Fruit fly (Drosophila melanogaster) whole organism, prepupa: Measurements from ENCODE around the gene Alp10.
A peak's percentile ranks its signal among the peaks of the same experiment; 100 is the strongest.

ENCODE experiments used
- Blimp-1 ChIP-seq: fragments of 200-800 bp; sonication (Bioruptor generic); optimal IDR thresholded peaks from 3 replicates; lab custom pipeline; 2017; ENCODE audit warnings: missing biosample characterization, missing genetic modification characterization, mild to moderate bottlenecking, moderate library complexity, missing genetic modification reagents
- CG10631 ChIP-seq: fragments of 200-800 bp; sonication (Bioruptor generic); optimal IDR thresholded peaks from 2 replicates; lab custom pipeline; 2016; ENCODE audit warnings: missing biosample characterization, missing genetic modification characterization
- CG11902 ChIP-seq: fragments of 200-800 bp; sonication (Bioruptor generic); optimal IDR thresholded peaks from 3 replicates; lab custom pipeline; 2016; ENCODE audit warnings: missing biosample characterization, missing genetic modification characterization
- CG15336 ChIP-seq: fragments of 200-800 bp; sonication (Bioruptor generic); IDR thresholded peaks from 2 replicates; pipeline ENCODE4 v1.3.6; 2022; ENCODE audit warnings: missing biosample characterization, missing genetic modification characterization
- CG3032 ChIP-seq: fragments of 200-800 bp; optimal IDR thresholded peaks from 2 replicates; lab custom pipeline; 2019; ENCODE audit warnings: missing biosample characterization, mild to moderate bottlenecking, missing genetic modification characterization, moderate library complexity
- CG3919 ChIP-seq: fragments of 200-800 bp; sonication (Bioruptor generic); optimal IDR thresholded peaks from 3 replicates; lab custom pipeline; 2016; ENCODE audit warnings: missing biosample characterization, missing genetic modification characterization
- CG6163 ChIP-seq: fragments of 200-800 bp; sonication (Bioruptor generic); IDR thresholded peaks from 3 replicates; pipeline ENCODE4 v1.3.6; 2022; ENCODE audit warnings: missing biosample characterization, missing genetic modification characterization
- CG6276 ChIP-seq: fragments of 200-800 bp; sonication (Bioruptor generic); optimal IDR thresholded peaks from 2 replicates; lab custom pipeline; 2017; ENCODE audit warnings: missing biosample characterization, mild to moderate bottlenecking, missing genetic modification characterization
- CG6792 ChIP-seq: fragments of 200-800 bp; sonication (Bioruptor generic); optimal IDR thresholded peaks from 3 replicates; lab custom pipeline; 2016; ENCODE audit warnings: missing biosample characterization, missing genetic modification characterization
- CG6854 ChIP-seq: fragments of 200-800 bp; sonication (Bioruptor generic); optimal IDR thresholded peaks from 2 replicates; lab custom pipeline; 2017; ENCODE audit warnings: missing biosample characterization, mild to moderate bottlenecking, missing genetic modification characterization
- CG7368 ChIP-seq: fragments of 200-800 bp; sonication (Bioruptor generic); optimal IDR thresholded peaks from 3 replicates; lab custom pipeline; 2016; ENCODE audit warnings: missing biosample characterization, missing genetic modification characterization
- CG8632 ChIP-seq: fragments of 200-800 bp; sonication (Bioruptor generic); optimal IDR thresholded peaks from 3 replicates; lab custom pipeline; 2016; ENCODE audit warnings: missing biosample characterization, missing genetic modification characterization
- CG9139 ChIP-seq: fragments of 200-800 bp; sonication (Bioruptor generic); optimal IDR thresholded peaks from 3 replicates; lab custom pipeline; 2017; ENCODE audit warnings: missing biosample characterization, mild to moderate bottlenecking, missing genetic modification characterization
- Eip78C ChIP-seq: fragments of 200-800 bp; sonication (Bioruptor generic); peaks from one replicate; lab custom pipeline; 2016; ENCODE audit warnings: missing biosample characterization, missing genetic modification characterization
- Ets21C ChIP-seq: fragments of 200-800 bp; sonication (Bioruptor generic); optimal IDR thresholded peaks from 3 replicates; lab custom pipeline; 2016; ENCODE audit warnings: missing biosample characterization, missing genetic modification characterization
- Ets96B ChIP-seq: fragments of 200-800 bp; optimal IDR thresholded peaks from 2 replicates; lab custom pipeline; 2019; ENCODE audit warnings: missing biosample characterization, mild to moderate bottlenecking, missing genetic modification characterization, moderate library complexity
- Gug ChIP-seq: fragments of 200-800 bp; sonication (Bioruptor generic); IDR thresholded peaks from 2 replicates; pipeline ENCODE4 v1.3.6; 2022; ENCODE audit warnings: missing biosample characterization, missing genetic modification characterization
- Hr38 ChIP-seq: sonication (Bioruptor generic); optimal IDR thresholded peaks from 2 replicates; lab custom pipeline; 2016; ENCODE audit warnings: missing biosample characterization, missing genetic modification characterization
- Hr4 ChIP-seq: fragments of 200-800 bp; sonication (Bioruptor generic); optimal IDR thresholded peaks from 3 replicates; lab custom pipeline; 2016; ENCODE audit warnings: missing biosample characterization, missing genetic modification characterization
- Lpt ChIP-seq: fragments of 200-800 bp; sonication (Bioruptor generic); optimal IDR thresholded peaks from 3 replicates; lab custom pipeline; 2016; ENCODE audit warnings: missing biosample characterization, missing genetic modification characterization
- Met ChIP-seq: fragments of 200-800 bp; sonication (Bioruptor generic); optimal IDR thresholded peaks from 3 replicates; lab custom pipeline; 2016; ENCODE audit warnings: missing biosample characterization, missing genetic modification characterization
- OdsH ChIP-seq: fragments of 200-800 bp; sonication (Bioruptor generic); optimal IDR thresholded peaks from 3 replicates; lab custom pipeline; 2016; ENCODE audit warnings: missing biosample characterization, missing genetic modification characterization
- Sox14 ChIP-seq: fragments of 200-800 bp; sonication (Bioruptor generic); optimal IDR thresholded peaks from 3 replicates; lab custom pipeline; 2016; ENCODE audit warnings: missing biosample characterization, missing genetic modification characterization
- achi ChIP-seq: fragments of 200-800 bp; sonication (Bioruptor generic); optimal IDR thresholded peaks from 3 replicates; lab custom pipeline; 2016; ENCODE audit warnings: missing biosample characterization, missing genetic modification characterization
- cyc ChIP-seq: fragments of 200-800 bp; sonication (Bioruptor generic); optimal IDR thresholded peaks from 3 replicates; lab custom pipeline; 2016; ENCODE audit warnings: missing biosample characterization, missing genetic modification characterization
- dsx ChIP-seq: fragments of 200-800 bp; optimal IDR thresholded peaks from 3 replicates; lab custom pipeline; 2019; ENCODE audit warnings: missing biosample characterization, mild to moderate bottlenecking, missing genetic modification characterization, moderate library complexity; ENCODE audit not compliant: poor library complexity, severe bottlenecking
- eg ChIP-seq: fragments of 200-800 bp; sonication (Bioruptor generic); IDR thresholded peaks from 3 replicates; pipeline ENCODE4 v1.3.6; 2022; ENCODE audit warnings: missing biosample characterization, missing genetic modification characterization
- esn ChIP-seq: fragments of 200-800 bp; sonication (Bioruptor generic); optimal IDR thresholded peaks from 2 replicates; lab custom pipeline; 2016; ENCODE audit warnings: missing biosample characterization, mild to moderate bottlenecking, missing genetic modification characterization, moderate library complexity
- fkh ChIP-seq: fragments of 200-800 bp; sonication (Bioruptor generic); optimal IDR thresholded peaks from 3 replicates; lab custom pipeline; 2017; ENCODE audit warnings: missing biosample characterization, mild to moderate bottlenecking, missing genetic modification characterization, moderate library complexity
- pdm3 ChIP-seq: fragments of 200-800 bp; sonication (Bioruptor generic); optimal IDR thresholded peaks from 3 replicates; lab custom pipeline; 2016; ENCODE audit warnings: missing biosample characterization, missing genetic modification characterization
- ss ChIP-seq, 2 experiments: fragments of 200-800 bp; sonication (Bioruptor generic); optimal IDR thresholded peaks; 2 replicates in 1 of 2; 3 replicates in 1 of 2; lab custom pipeline; 2017 to 2018; ENCODE audit warnings: mild to moderate bottlenecking in 2 of 2, missing biosample characterization in 2 of 2, missing genetic modification characterization in 2 of 2, moderate library complexity in 1 of 2
- svp ChIP-seq: fragments of 200-800 bp; sonication (Bioruptor generic); peaks from one replicate; lab custom pipeline; 2016; ENCODE audit warnings: missing biosample characterization, missing genetic modification characterization
- vri ChIP-seq: fragments of 200-800 bp; sonication (Bioruptor generic); optimal IDR thresholded peaks from 3 replicates; lab custom pipeline; 2016; ENCODE audit warnings: missing biosample characterization, mild to moderate bottlenecking, missing genetic modification characterization

Gene Alp10

DNA sequence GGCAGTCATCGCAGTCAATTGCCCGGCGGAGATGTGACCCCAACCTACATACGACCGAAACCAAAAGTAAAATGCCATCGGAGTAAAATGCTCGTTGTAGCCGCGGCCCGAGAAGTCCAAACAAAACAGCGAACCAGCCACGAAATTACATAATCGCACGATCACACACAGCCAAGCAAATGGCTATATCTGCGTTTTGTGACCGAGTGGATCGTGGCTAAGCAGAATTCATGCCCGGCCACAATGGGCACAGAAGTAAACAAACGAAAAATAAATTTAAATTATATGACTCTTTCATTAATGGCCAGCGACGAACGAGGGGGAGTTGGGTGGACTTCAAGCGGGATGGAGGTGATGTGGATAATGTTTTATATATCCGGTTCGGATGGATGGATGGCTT lies 25.3 kb downstream of the Alp10 start:
- 0 out of 3 replicates have a peak, but pooled peaks have one; percentile 11 for TF ChIP-seq eg
- TF ChIP-seq vri, result peak; percentile 30
- peak; percentile 48 for TF ChIP-seq Eip78C
- TF ChIP-seq CG10631, result no peak

DNA sequence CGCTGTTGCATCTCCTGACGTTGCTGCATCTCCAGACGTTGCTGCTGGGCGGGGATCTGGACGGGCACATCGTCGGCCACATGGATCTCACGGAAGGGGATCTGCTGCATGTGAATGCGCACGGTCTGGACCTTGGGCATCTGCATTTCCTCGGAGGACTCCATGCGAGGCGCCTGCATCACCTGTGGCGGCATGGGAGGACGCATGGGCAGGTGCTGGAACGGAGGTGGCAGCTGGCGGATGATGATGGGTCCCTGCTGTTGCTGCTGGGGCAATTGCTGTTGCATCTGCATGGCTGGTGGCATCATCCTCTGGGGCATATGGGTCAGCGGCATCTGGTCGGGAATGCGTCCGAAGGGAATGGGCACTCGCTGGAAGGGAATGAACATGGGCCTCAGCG lies 26.7 kb downstream of the Alp10 start:
- TF ChIP-seq ss (GFP tag; optimal IDR thresholded peaks at IDR 0.05; lab: Kevin White, UChicago), result no peak
- TF ChIP-seq eg, result no peak
- TF ChIP-seq, all 60 proteins: peak for 0

DNA sequence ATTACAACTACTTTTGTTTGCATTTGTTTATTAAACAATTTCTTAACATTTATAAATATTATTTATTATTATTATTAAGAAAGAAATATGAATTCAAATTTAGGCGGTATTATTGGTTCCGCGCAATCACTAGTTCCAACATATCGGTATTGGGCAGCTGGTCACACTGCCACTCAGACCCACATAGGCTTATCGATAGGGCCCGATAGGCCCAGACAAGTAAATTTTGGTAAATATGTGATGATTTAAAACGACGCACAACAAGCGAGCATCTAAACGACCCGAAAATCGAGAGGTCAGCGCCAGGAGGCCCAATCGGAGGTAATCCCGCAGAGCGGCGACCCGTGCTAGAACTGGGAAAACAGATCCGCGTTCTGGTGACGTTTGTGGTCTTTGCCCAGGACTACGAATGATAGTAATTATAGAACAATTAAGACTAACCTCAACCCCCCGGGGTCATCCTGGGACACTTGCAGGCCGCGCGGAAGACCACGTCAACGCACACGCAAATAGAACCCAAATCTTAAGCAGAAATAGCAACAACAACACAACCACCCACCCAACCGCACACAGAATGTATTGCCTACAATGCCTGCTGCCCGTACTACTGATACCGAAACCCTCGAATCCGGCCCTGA lies 29.9 kb downstream of the Alp10 start, which contains the start of gene bc10:
TSS of gene bc10 (plus strand) at position 181 of the 638 bp plus-strand sequence.
- TF ChIP-seq Lpt (GFP tag; lab: Kevin White, UChicago), result no peak
- no peak for TF ChIP-seq CG7368 (GFP tag; lab: Kevin White, UChicago)
- TF ChIP-seq Hr4 (GFP tag; lab: Kevin White, UChicago), result no peak
- peak; percentile 37 for TF ChIP-seq fkh (GFP tag; lab: Kevin White, UChicago)
- peak; percentile 3 for TF ChIP-seq Sox14 (GFP tag; lab: Kevin White, UChicago)
- peak; percentile 55 for TF ChIP-seq Eip78C
- peak; percentile 88 for TF ChIP-seq svp (GFP tag; lab: Kevin White, UChicago)
- TF ChIP-seq, all 60 proteins: peak for 4

DNA sequence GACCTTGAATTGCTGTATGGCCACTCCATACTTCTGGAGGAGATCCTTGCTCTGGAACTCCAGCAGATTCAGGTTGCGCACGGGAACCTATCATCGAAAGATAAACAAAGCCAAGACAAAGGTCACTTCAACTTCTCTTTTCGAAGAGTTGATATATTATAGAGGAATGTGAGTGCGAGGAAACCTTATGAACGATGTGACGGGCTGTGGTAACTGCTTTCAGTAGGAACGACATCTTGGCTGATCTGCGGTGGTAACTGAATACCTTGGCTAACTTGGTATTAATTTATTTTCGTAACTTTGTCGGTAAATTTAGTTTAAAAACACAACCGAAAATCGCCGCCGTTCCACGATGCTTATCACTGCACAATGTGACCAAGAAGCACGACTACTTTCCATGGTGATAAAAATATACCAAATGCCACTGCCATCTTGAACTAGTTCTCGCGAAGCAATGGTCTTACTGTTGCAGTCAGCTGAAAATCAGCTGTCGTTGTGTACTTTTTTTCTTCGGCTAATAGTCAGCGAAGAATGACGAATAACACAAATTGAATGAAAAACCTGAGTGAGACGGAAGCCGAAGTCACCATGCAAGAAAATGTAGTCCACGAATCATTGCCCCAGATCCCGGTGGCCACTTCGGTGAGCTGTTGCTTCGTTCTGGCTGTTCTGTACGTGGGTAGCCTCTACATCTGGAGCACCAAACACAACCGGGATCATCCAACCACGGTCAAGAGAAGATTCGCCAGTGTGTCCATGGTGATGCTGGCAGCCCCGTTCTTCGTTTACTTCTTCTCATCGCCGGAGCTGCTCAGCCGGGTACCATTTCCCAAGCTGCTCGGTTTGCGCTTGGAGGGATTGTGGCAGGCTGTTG lies 31.5 kb downstream of the Alp10 start, which contains the start of the genes ScsbetaG and Sras:
TSS of gene ScsbetaG (minus strand) at position 383 of the 874 bp plus-strand sequence.
TSS of gene Sras (plus strand) at position 466 of the 874 bp plus-strand sequence.
- TF ChIP-seq CG3919 (GFP tag; lab: Kevin White, UChicago), result no peak
- no peak for TF ChIP-seq CG6276 (GFP tag; lab: Kevin White, UChicago)
- peak; percentile 3 for TF ChIP-seq esn (GFP tag; lab: Kevin White, UChicago)
- TF ChIP-seq cyc (GFP tag; lab: Kevin White, UChicago), result no peak
- peak; percentile 69 for TF ChIP-seq fkh (GFP tag; lab: Kevin White, UChicago)
- no peak for TF ChIP-seq CG10631
- TF ChIP-seq Sox14 (GFP tag; lab: Kevin White, UChicago), result peak; percentile 45
- peak; percentile 75 for TF ChIP-seq svp (GFP tag; lab: Kevin White, UChicago)
- TF ChIP-seq OdsH (GFP tag; lab: Kevin White, UChicago), result no peak
- TF ChIP-seq CG6163 (GFP tag; lab: Robert Waterston, UW), result no peak
- TF ChIP-seq CG3032 (tag; lab: Kevin White, UChicago), result no peak
- TF ChIP-seq CG11902, result no peak
- no peak for TF ChIP-seq Lpt (GFP tag; lab: Kevin White, UChicago)

DNA sequence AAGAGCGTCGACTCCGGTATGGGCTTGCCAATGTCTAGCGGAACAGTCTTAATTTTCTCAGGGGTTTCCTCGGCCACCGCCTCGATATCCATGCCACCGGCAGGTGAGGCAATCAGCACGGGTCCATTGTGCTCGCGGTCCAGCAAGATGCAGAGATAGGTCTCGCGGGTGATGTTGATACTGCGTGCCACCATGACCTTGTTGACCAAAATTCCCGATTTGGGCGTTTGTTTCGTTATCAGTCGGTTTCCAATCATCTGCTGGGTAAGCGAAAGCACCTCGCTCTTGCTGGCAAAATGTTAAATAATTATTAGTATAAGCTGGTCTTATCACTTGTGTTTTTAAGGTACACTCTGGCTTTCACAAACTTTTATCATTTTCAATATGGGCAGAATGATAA lies 32.5 kb downstream of the Alp10 start:
- TF ChIP-seq Hr38 (GFP tag; lab: Kevin White, UChicago) (no peak), svp (GFP tag; lab: Kevin White, UChicago) (peak; percentile 97)

DNA sequence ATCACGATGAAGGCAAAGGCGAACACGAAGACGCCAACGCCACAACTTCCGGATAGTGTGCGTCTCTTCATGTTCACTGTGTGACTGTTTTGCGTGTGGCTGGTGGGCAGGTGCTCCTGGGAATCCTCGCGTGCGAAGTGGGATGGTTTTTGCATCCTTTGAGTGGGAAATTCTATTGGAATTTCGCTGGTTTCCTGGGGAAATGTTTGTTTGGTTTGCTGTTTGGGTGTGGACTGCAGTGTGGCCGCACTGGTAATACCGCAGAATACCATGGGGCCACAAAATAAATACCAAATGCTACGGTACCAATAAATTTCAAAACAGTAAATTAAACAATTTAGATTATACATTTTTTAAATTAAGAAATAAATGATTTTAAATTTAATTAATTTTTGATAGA lies 33.7 kb downstream of the Alp10 start, which contains the start of gene sinu:
TSS of gene sinu (minus strand) at position 258 of the 400 bp plus-strand sequence.
- TF ChIP-seq fkh (GFP tag; lab: Kevin White, UChicago) (peak; percentile 37), achi (no peak)

DNA sequence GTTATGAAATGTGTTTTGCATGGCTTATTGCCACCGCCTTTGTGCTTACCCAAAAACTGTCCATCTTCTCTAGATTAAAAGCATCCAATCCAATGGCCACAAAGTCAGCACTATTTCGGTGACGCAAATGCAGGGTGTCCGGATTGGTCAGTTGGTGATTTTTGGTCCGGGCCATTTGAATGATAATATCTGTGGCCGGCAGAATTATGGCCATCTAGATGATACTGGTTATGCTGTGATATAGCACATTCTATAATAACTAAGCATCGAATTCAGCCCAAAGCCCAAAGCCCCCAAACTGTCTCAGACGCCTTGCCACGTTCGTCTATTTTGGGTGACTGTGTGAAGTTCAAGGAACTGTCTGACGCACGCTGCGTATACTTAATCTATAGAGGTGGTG lies 38.9 kb downstream of the Alp10 start:
- TF ChIP-seq vri, result no peak

DNA sequence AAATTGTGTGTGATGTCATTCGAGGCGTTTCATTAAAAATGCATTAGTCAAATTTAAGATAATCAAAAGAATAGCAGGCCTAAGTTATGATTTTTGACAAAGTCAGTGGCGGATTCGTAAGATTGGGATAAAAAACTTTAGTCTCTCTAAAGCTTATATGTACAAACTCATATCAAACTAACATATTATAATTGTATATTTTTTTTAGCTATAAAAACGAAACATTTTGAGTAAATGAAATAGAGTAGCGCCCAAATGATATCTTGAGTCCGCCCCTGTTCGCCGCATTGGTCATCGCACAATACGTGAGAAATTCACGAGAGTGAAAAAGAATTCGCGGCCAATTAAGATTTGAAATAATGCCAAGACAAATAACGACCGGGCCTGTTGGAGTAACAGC lies 40.7 kb downstream of the Alp10 start:
- TF ChIP-seq Ets21C (GFP tag; lab: Kevin White, UChicago), result peak; percentile 61
- no peak for TF ChIP-seq CG9139 (GFP tag; lab: Kevin White, UChicago)
- peak; percentile 52 for TF ChIP-seq CG6792 (GFP tag; lab: Kevin White, UChicago)
- TF ChIP-seq Blimp-1, result peak; percentile 28
- no peak for TF ChIP-seq pdm3 (GFP tag; lab: Kevin White, UChicago)
- TF ChIP-seq OdsH (GFP tag; lab: Kevin White, UChicago), result peak; percentile 56
- 0 out of 2 replicates have a peak, but pooled peaks have one; percentile 22 for TF ChIP-seq Gug
- TF ChIP-seq CG6854 (GFP tag; lab: Kevin White, UChicago), result no peak
- peak; percentile 40 for TF ChIP-seq achi
- TF ChIP-seq esn (GFP tag; lab: Kevin White, UChicago), result peak; percentile 78
- TF ChIP-seq CG6163 (GFP tag; lab: Robert Waterston, UW), result peak; percentile 65
- TF ChIP-seq dsx (GFP tag; lab: Kevin White, UChicago), result no peak
- no peak for TF ChIP-seq CG15336
- peak; percentile 40 for TF ChIP-seq Ets96B (tag; lab: Kevin White, UChicago)
- peak; percentile 74 for TF ChIP-seq Met (GFP tag; lab: Kevin White, UChicago)
- TF ChIP-seq cyc (GFP tag; lab: Kevin White, UChicago), result peak; percentile 77
- peak; percentile 53 for TF ChIP-seq CG8632
- TF ChIP-seq vri, result peak; percentile 39
